Fruit fly (Drosophila melanogaster) whole organism, embryonic: Measurements from ENCODE around the gene CG32313.
A peak's percentile ranks its signal among the peaks of the same experiment; 100 is the strongest.

Experiments used
- ATbp ChIP-seq: fragments of 200-800 bp; sonication (Bioruptor generic); optimal IDR thresholded peaks from 2 replicates; lab custom pipeline; 2017; ENCODE audit warnings: missing biosample characterization, mild to moderate bottlenecking, missing genetic modification characterization, missing genetic modification reagents
- Bdp1 ChIP-seq: fragments of 200-800 bp; sonication (Bioruptor generic); optimal IDR thresholded peaks from 3 replicates; lab custom pipeline; 2016; ENCODE audit warnings: missing biosample characterization, missing genetic modification characterization
- Blimp-1 ChIP-seq: fragments of 200-800 bp; sonication (Bioruptor generic); optimal IDR thresholded peaks from 3 replicates; lab custom pipeline; 2018; ENCODE audit warnings: missing biosample characterization, missing genetic modification characterization, mild to moderate bottlenecking, moderate library complexity, missing genetic modification reagents
- CG10209 ChIP-seq: fragments of 200-800 bp; sonication (Bioruptor generic); optimal IDR thresholded peaks from 3 replicates; lab custom pipeline; 2017; ENCODE audit warnings: missing biosample characterization, mild to moderate bottlenecking, missing genetic modification characterization, missing genetic modification reagents
- CG10462 ChIP-seq: fragments of 200-800 bp; sonication (Bioruptor generic); optimal IDR thresholded peaks from 2 replicates; lab custom pipeline; 2016; ENCODE audit warnings: missing biosample characterization, missing genetic modification characterization
- CG10979 ChIP-seq: fragments of 200-800 bp; sonication (Bioruptor generic); optimal IDR thresholded peaks from 2 replicates; lab custom pipeline; 2018; ENCODE audit warnings: missing biosample characterization, mild to moderate bottlenecking, missing genetic modification characterization, moderate library complexity
- CG11456 ChIP-seq: fragments of 200-800 bp; sonication (Bioruptor generic); IDR thresholded peaks from 3 replicates; pipeline ENCODE4 v1.3.6; 2022; ENCODE audit warnings: missing biosample characterization, missing genetic modification characterization
- CG14441 ChIP-seq: fragments of 200-800 bp; sonication (Bioruptor generic); IDR thresholded peaks from 2 replicates; pipeline ENCODE4 v1.3.6; 2022; ENCODE audit warnings: missing biosample characterization, missing genetic modification characterization
- CG14667 ChIP-seq: fragments of 200-800 bp; sonication (Bioruptor generic); IDR thresholded peaks from 2 replicates; pipeline ENCODE4 v1.3.6; 2022; ENCODE audit warnings: missing biosample characterization, missing genetic modification characterization
- CG14710 ChIP-seq: fragments of 200-800 bp; sonication (Bioruptor generic); optimal IDR thresholded peaks from 3 replicates; lab custom pipeline; 2019; ENCODE audit warnings: missing biosample characterization, mild to moderate bottlenecking, missing genetic modification characterization, moderate library complexity
- CG15696 ChIP-seq: fragments of 200-800 bp; sonication (Bioruptor generic); optimal IDR thresholded peaks from 2 replicates; lab custom pipeline; 2019; ENCODE audit warnings: missing biosample characterization, mild to moderate bottlenecking, missing genetic modification characterization, moderate library complexity
- CG17186 ChIP-seq: fragments of 200-800 bp; sonication (Bioruptor generic); optimal IDR thresholded peaks from 3 replicates; lab custom pipeline; 2017; ENCODE audit warnings: missing biosample characterization, missing genetic modification reagents, missing genetic modification characterization
- CG17361 ChIP-seq: fragments of 200-800 bp; sonication (Bioruptor generic); IDR thresholded peaks from 3 replicates; pipeline ENCODE4 v1.3.6; 2022; ENCODE audit warnings: missing biosample characterization, missing genetic modification characterization
- CG17829 ChIP-seq: fragments of 200-800 bp; optimal IDR thresholded peaks from 2 replicates; lab custom pipeline; 2019; ENCODE audit warnings: missing biosample characterization, mild to moderate bottlenecking, missing genetic modification characterization, moderate library complexity
- CG2129 ChIP-seq: fragments of 200-800 bp; sonication (Bioruptor generic); IDR thresholded peaks from 2 replicates; pipeline ENCODE4 v1.3.6; 2022; ENCODE audit warnings: missing biosample characterization, missing genetic modification characterization; ENCODE audit not compliant: partially characterized antibody
- CG34376 ChIP-seq: fragments of 200-800 bp; sonication (Bioruptor generic); optimal IDR thresholded peaks from 2 replicates; lab custom pipeline; 2018; ENCODE audit warnings: missing biosample characterization, mild to moderate bottlenecking, missing genetic modification characterization
- CG3847 ChIP-seq: fragments of 200-800 bp; sonication (Bioruptor generic); IDR thresholded peaks from 2 replicates; pipeline ENCODE4 v1.3.6; 2022; ENCODE audit warnings: missing biosample characterization, missing genetic modification characterization
- CG42726 ChIP-seq: fragments of 200-800 bp; sonication (Bioruptor generic); IDR thresholded peaks from 2 replicates; pipeline ENCODE4 v1.3.6; 2022; ENCODE audit warnings: missing biosample characterization, missing genetic modification characterization; ENCODE audit not compliant: partially characterized antibody
- CG4360 ChIP-seq: fragments of 200-800 bp; sonication (Bioruptor generic); IDR thresholded peaks from 2 replicates; pipeline ENCODE4 v1.3.6; 2022; ENCODE audit warnings: missing biosample characterization, missing genetic modification characterization
- CG7987 ChIP-seq: fragments of 200-800 bp; sonication (Bioruptor generic); optimal IDR thresholded peaks from 2 replicates; lab custom pipeline; 2018; ENCODE audit warnings: missing biosample characterization, mild to moderate bottlenecking, missing genetic modification characterization, moderate library complexity
- CG9609 ChIP-seq: fragments of 200-800 bp; sonication (Bioruptor generic); optimal IDR thresholded peaks from 3 replicates; lab custom pipeline; 2016; ENCODE audit warnings: missing biosample characterization, missing genetic modification characterization
- D19A ChIP-seq: fragments of 200-800 bp; optimal IDR thresholded peaks from 3 replicates; lab custom pipeline; 2019; ENCODE audit warnings: missing biosample characterization, mild to moderate bottlenecking, missing genetic modification characterization, moderate library complexity
- Doc3 ChIP-seq: fragments of 200-800 bp; sonication (Bioruptor generic); IDR thresholded peaks from 3 replicates; pipeline ENCODE4 v1.3.6; 2022; ENCODE audit warnings: missing biosample characterization, missing genetic modification characterization; ENCODE audit not compliant: partially characterized antibody
- Gsc ChIP-seq: fragments of 200-800 bp; sonication (Bioruptor generic); IDR thresholded peaks from 2 replicates; pipeline ENCODE4 v1.3.6; 2022; ENCODE audit warnings: missing biosample characterization, missing genetic modification characterization
- Gug ChIP-seq: fragments of 200-800 bp; sonication (Bioruptor generic); IDR thresholded peaks from 4 replicates; pipeline ENCODE4 v1.3.6; 2022; ENCODE audit warnings: missing biosample characterization, missing genetic modification characterization
- H2.0 ChIP-seq: fragments of 200-800 bp; sonication (Bioruptor generic); IDR thresholded peaks from 2 replicates; pipeline ENCODE4 v1.3.6; 2022; ENCODE audit warnings: missing biosample characterization, missing genetic modification characterization
- Neu2 ChIP-seq: fragments of 200-800 bp; sonication (Bioruptor generic); optimal IDR thresholded peaks from 3 replicates; lab custom pipeline; 2016; ENCODE audit warnings: missing biosample characterization, missing genetic modification characterization, borderline replicate concordance
- Optix ChIP-seq: fragments of 200-800 bp; sonication (Bioruptor generic); IDR thresholded peaks from 3 replicates; pipeline ENCODE4 v1.3.6; 2022; ENCODE audit warnings: missing biosample characterization, missing genetic modification characterization
- ash1 ChIP-seq: fragments of 200-800 bp; sonication (Bioruptor generic); optimal IDR thresholded peaks from 2 replicates; lab custom pipeline; 2018; ENCODE audit warnings: missing biosample characterization, mild to moderate bottlenecking, missing genetic modification characterization
- caup ChIP-seq: fragments of 200-800 bp; sonication (Bioruptor generic); optimal IDR thresholded peaks from 3 replicates; lab custom pipeline; 2017; ENCODE audit warnings: missing biosample characterization, mild to moderate bottlenecking, missing genetic modification characterization, moderate library complexity; ENCODE audit not compliant: severe bottlenecking
- chm ChIP-seq: fragments of 200-800 bp; sonication (Bioruptor generic); IDR thresholded peaks from 2 replicates; pipeline ENCODE4 v1.3.6; 2022; ENCODE audit warnings: missing biosample characterization, missing genetic modification characterization
- crol ChIP-seq: fragments of 200-800 bp; sonication (Bioruptor generic); IDR thresholded peaks from 2 replicates; pipeline ENCODE4 v1.3.6; 2022; ENCODE audit warnings: missing biosample characterization, missing genetic modification characterization
- fd96Cb ChIP-seq: fragments of 200-800 bp; sonication (Bioruptor generic); optimal IDR thresholded peaks from 2 replicates; lab custom pipeline; 2018; ENCODE audit warnings: missing biosample characterization, mild to moderate bottlenecking, missing genetic modification characterization, moderate library complexity
- gsb-n ChIP-seq: fragments of 200-800 bp; sonication (Bioruptor generic); optimal IDR thresholded peaks from 3 replicates; lab custom pipeline; 2018; ENCODE audit warnings: missing biosample characterization, mild to moderate bottlenecking, missing genetic modification characterization
- ham ChIP-seq: fragments of 200-800 bp; sonication (Bioruptor generic); IDR thresholded peaks from 2 replicates; pipeline ENCODE4 v1.3.6; 2022; ENCODE audit warnings: missing biosample characterization, missing genetic modification characterization
- hb ChIP-seq: fragments of 200-800 bp; sonication (Bioruptor generic); IDR thresholded peaks from 3 replicates; pipeline ENCODE4 v1.3.6; 2022; ENCODE audit warnings: missing biosample characterization, missing genetic modification characterization; ENCODE audit not compliant: partially characterized antibody
- lilli ChIP-seq: fragments of 200-800 bp; sonication (Bioruptor generic); optimal IDR thresholded peaks from 3 replicates; lab custom pipeline; 2016; ENCODE audit warnings: missing biosample characterization, missing genetic modification characterization
- luna ChIP-seq: fragments of 200-800 bp; sonication (Bioruptor generic); optimal IDR thresholded peaks from 2 replicates; lab custom pipeline; 2016; ENCODE audit warnings: missing biosample characterization, missing genetic modification characterization
- mam ChIP-seq: fragments of 200-800 bp; sonication (Bioruptor generic); optimal IDR thresholded peaks from 3 replicates; lab custom pipeline; 2016; ENCODE audit warnings: missing biosample characterization, missing genetic modification characterization
- nerfin-2 ChIP-seq: fragments of 200-800 bp; sonication (Bioruptor generic); IDR thresholded peaks from 2 replicates; pipeline ENCODE4 v1.3.6; 2022; ENCODE audit warnings: missing biosample characterization, missing genetic modification characterization; ENCODE audit not compliant: partially characterized antibody
- pum ChIP-seq: fragments of 200-800 bp; sonication (Bioruptor generic); optimal IDR thresholded peaks from 2 replicates; lab custom pipeline; 2016; ENCODE audit warnings: missing biosample characterization, missing genetic modification characterization
- schlank ChIP-seq: fragments of 200-800 bp; sonication (Bioruptor generic); optimal IDR thresholded peaks from 2 replicates; lab custom pipeline; 2018; ENCODE audit warnings: missing biosample characterization, mild to moderate bottlenecking, missing genetic modification characterization
- sens ChIP-seq: fragments of 200-800 bp; sonication (Bioruptor generic); peaks from one replicate; lab custom pipeline; 2016; ENCODE audit warnings: missing biosample characterization, missing genetic modification characterization
- slp2 ChIP-seq: fragments of 200-800 bp; sonication (Bioruptor generic); optimal IDR thresholded peaks from 2 replicates; lab custom pipeline; 2016; ENCODE audit warnings: missing biosample characterization, missing genetic modification characterization
- tgo ChIP-seq: fragments of 200-800 bp; sonication (Bioruptor generic); IDR thresholded peaks from 3 replicates; pipeline ENCODE4 v1.3.6; 2022; ENCODE audit warnings: missing biosample characterization, missing genetic modification characterization
- tin ChIP-seq: fragments of 200-800 bp; sonication (Bioruptor generic); optimal IDR thresholded peaks from 3 replicates; lab custom pipeline; 2016; ENCODE audit warnings: missing biosample characterization, missing genetic modification characterization
- trem ChIP-seq: fragments of 200-800 bp; optimal IDR thresholded peaks from 3 replicates; lab custom pipeline; 2019; ENCODE audit warnings: missing biosample characterization, mild to moderate bottlenecking, missing genetic modification characterization, moderate library complexity
- wdn ChIP-seq: fragments of 200-800 bp; sonication (Bioruptor generic); IDR thresholded peaks from 2 replicates; pipeline ENCODE4 v1.3.6; 2022; ENCODE audit warnings: missing biosample characterization, missing genetic modification characterization
- zen2 ChIP-seq: fragments of 200-800 bp; sonication (Bioruptor generic); IDR thresholded peaks from 3 replicates; pipeline ENCODE4 v1.3.6; 2022; ENCODE audit warnings: missing biosample characterization, missing genetic modification characterization; ENCODE audit not compliant: partially characterized antibody

The CG32313 gene

dm6 chr3L:1558178-1558788 lies 12.7 kb upstream of the CG32313 start, which contains the start of the genes Pex10 and CG12099 (continued):
- TF ChIP-seq Gug (peak; percentile 89), CG10979 (tag; lab: Kevin White, UChicago) (peak; percentile 76), CG3847 (peak; percentile 97), Optix (GFP tag; lab: Robert Waterston, UW) (peak; percentile 92), tgo (GFP tag; lab: Robert Waterston, UW) (peak; percentile 93), CG9609 (GFP tag; lab: Kevin White, UChicago) (peak; percentile 58), mam (GFP tag; lab: Kevin White, UChicago) (peak; percentile 78), CG4360 (no peak), gsb-n (tag; lab: Kevin White, UChicago) (no peak), CG17361 (GFP tag; lab: Robert Waterston, UW) (peak; percentile 93), nerfin-2 (GFP tag; lab: Robert Waterston, UW) (peak; percentile 80), chm (peak; percentile 85), CG11456 (GFP tag; lab: Robert Waterston, UW) (peak; percentile 93), slp2 (GFP tag; lab: Kevin White, UChicago) (peak; percentile 0), ash1 (GFP tag; lab: Kevin White, UChicago) (no peak), CG10209 (GFP tag; lab: Kevin White, UChicago) (peak; percentile 87), Neu2 (GFP tag; lab: Kevin White, UChicago) (no peak), schlank (tag; lab: Kevin White, UChicago) (peak; percentile 74), hb (peak; percentile 90), CG15696 (peak; percentile 91), ATbp (GFP tag; lab: Kevin White, UChicago) (peak; percentile 70), zen2 (GFP tag; lab: Robert Waterston, UW) (peak; percentile 67; the same call in 1 of the 3 replicates), CG14667 (GFP tag; lab: Robert Waterston, UW) (peak; percentile 87), CG10462 (peak; percentile 73), wdn (GFP tag; lab: Robert Waterston, UW) (peak; percentile 86), CG34376 (peak; percentile 85), CG17829 (peak; percentile 92), CG14710 (tag; lab: Kevin White, UChicago) (peak; percentile 94), CG42726 (GFP tag; lab: Robert Waterston, UW) (peak; percentile 71; the same call in 1 of the 2 replicates), Gsc (GFP tag; lab: Robert Waterston, UW) (peak; percentile 68), pum (GFP tag; lab: Kevin White, UChicago) (peak; percentile 67), trem (peak; percentile 92), lilli (GFP tag; lab: Kevin White, UChicago) (peak; percentile 88), luna (no peak), Bdp1 (GFP tag; lab: Kevin White, UChicago) (peak; percentile 50), crol (GFP tag; lab: Robert Waterston, UW) (0 out of 2 replicates have a peak, but pooled peaks have one; percentile 32), fd96Cb (peak; percentile 71), D19A (tag; lab: Kevin White, UChicago) (no peak), caup (GFP tag; lab: Kevin White, UChicago) (peak; percentile 88), H2.0 (GFP tag; lab: Robert Waterston, UW) (peak; percentile 91), sens (GFP tag; lab: Kevin White, UChicago) (peak; percentile 98), CG2129 (GFP tag; lab: Robert Waterston, UW) (peak; percentile 90), CG14441 (peak; percentile 89), Blimp-1 (GFP tag; lab: Kevin White, UChicago) (peak; percentile 72), CG7987 (GFP tag; lab: Kevin White, UChicago) (peak; percentile 76), CG17186 (GFP tag; lab: Kevin White, UChicago) (peak; percentile 86), ham (peak; percentile 77; the same call in 1 of the 2 replicates), Doc3 (GFP tag; lab: Robert Waterston, UW) (peak; percentile 93), tin (GFP tag; lab: Kevin White, UChicago) (peak; percentile 91)
